Worm (Caenorhabditis elegans) whole organism, late embryonic: ENCODE measurements around the gene grld-1.

Experiments
- ama-1 ChIP-seq: fragments of 150-350 bp; optimal IDR thresholded peaks from 2 replicates; lab custom pipeline; 2014
- elt-4 ChIP-seq: sonication (generic microtip); optimal IDR thresholded peaks from 2 replicates; lab custom pipeline; 2016; ENCODE audit warnings: missing genetic modification characterization, missing compliant biosample characterization

- TF ChIP-seq elt-4, result no peak
- TF ChIP-seq ama-1 (lab: Kevin White, UChicago), result no peak
Observed at ce11 chrIV:73175-73574, 52.6 kb downstream of the grld-1 start.
